Fruit fly (Drosophila melanogaster) whole organism, embryonic: ENCODE results near the gene CG14302.

Source experiments
- Ada2b ChIP-seq: fragments of 200-800 bp; sonication (Bioruptor generic); IDR thresholded peaks from 2 replicates; pipeline ENCODE4 v1.3.6; 2022; ENCODE audit warnings: missing biosample characterization, missing genetic modification characterization
- Antp ChIP-seq: fragments of 200-800 bp; sonication (Bioruptor generic); optimal IDR thresholded peaks from 3 replicates; lab custom pipeline; 2016; ENCODE audit warnings: missing biosample characterization, missing genetic modification characterization
- BtbVII ChIP-seq: fragments of 200-800 bp; sonication (Bioruptor generic); optimal IDR thresholded peaks from 3 replicates; lab custom pipeline; 2017; ENCODE audit warnings: missing biosample characterization, mild to moderate bottlenecking, missing genetic modification characterization
- CG10431 ChIP-seq: fragments of 200-800 bp; sonication (Bioruptor generic); optimal IDR thresholded peaks from 3 replicates; lab custom pipeline; 2018; ENCODE audit warnings: missing biosample characterization, mild to moderate bottlenecking, missing genetic modification characterization
- CG12299 ChIP-seq: fragments of 200-800 bp; sonication (Bioruptor generic); optimal IDR thresholded peaks from 2 replicates; lab custom pipeline; 2018; ENCODE audit warnings: missing biosample characterization, mild to moderate bottlenecking, missing genetic modification characterization
- CG14014 ChIP-seq: fragments of 200-800 bp; sonication (Bioruptor generic); IDR thresholded peaks from 2 replicates; pipeline ENCODE4 v1.3.6; 2022; ENCODE audit warnings: missing biosample characterization, missing genetic modification characterization
- CG15696 ChIP-seq: fragments of 200-800 bp; sonication (Bioruptor generic); optimal IDR thresholded peaks from 2 replicates; lab custom pipeline; 2019; ENCODE audit warnings: missing biosample characterization, mild to moderate bottlenecking, missing genetic modification characterization, moderate library complexity
- CG17912 ChIP-seq: fragments of 200-800 bp; sonication (Bioruptor generic); optimal IDR thresholded peaks from 2 replicates; lab custom pipeline; 2018; ENCODE audit warnings: missing biosample characterization, mild to moderate bottlenecking, missing genetic modification characterization
- CG18619 ChIP-seq: fragments of 200-800 bp; sonication (Bioruptor generic); optimal IDR thresholded peaks from 3 replicates; lab custom pipeline; 2017; ENCODE audit warnings: missing biosample characterization, mild to moderate bottlenecking, missing genetic modification characterization
- CG2116 ChIP-seq: fragments of 200-800 bp; sonication (Bioruptor generic); optimal IDR thresholded peaks from 3 replicates; lab custom pipeline; 2018; ENCODE audit warnings: missing biosample characterization, mild to moderate bottlenecking, missing genetic modification characterization
- CG2120 ChIP-seq: fragments of 200-800 bp; sonication (Bioruptor generic); optimal IDR thresholded peaks from 3 replicates; lab custom pipeline; 2016; ENCODE audit warnings: missing biosample characterization, missing genetic modification characterization
- CG2712 ChIP-seq: fragments of 200-800 bp; optimal IDR thresholded peaks from 3 replicates; lab custom pipeline; 2019; ENCODE audit warnings: missing biosample characterization, mild to moderate bottlenecking, missing genetic modification characterization, moderate library complexity
- CG32767 ChIP-seq: fragments of 200-800 bp; sonication (Bioruptor generic); IDR thresholded peaks from 2 replicates; pipeline ENCODE4 v1.3.6; 2022; ENCODE audit warnings: missing biosample characterization, missing genetic modification characterization
- CG4707 ChIP-seq: fragments of 200-800 bp; sonication (Bioruptor generic); optimal IDR thresholded peaks from 2 replicates; lab custom pipeline; 2018; ENCODE audit warnings: missing biosample characterization, mild to moderate bottlenecking, missing genetic modification characterization, moderate library complexity
- CG6683 ChIP-seq: fragments of 200-800 bp; sonication (Bioruptor generic); optimal IDR thresholded peaks from 2 replicates; lab custom pipeline; 2017; ENCODE audit warnings: missing biosample characterization, mild to moderate bottlenecking, missing genetic modification characterization, missing genetic modification reagents
- CG6689 ChIP-seq: fragments of 200-800 bp; sonication (Bioruptor generic); IDR thresholded peaks from 2 replicates; pipeline ENCODE4 v1.3.6; 2022; ENCODE audit warnings: missing biosample characterization, missing genetic modification characterization
- CG7357 ChIP-seq: fragments of 200-800 bp; sonication (Bioruptor generic); IDR thresholded peaks from 3 replicates; pipeline ENCODE4 v1.3.6; 2022; ENCODE audit warnings: missing biosample characterization, missing genetic modification characterization
- CG7928 ChIP-seq: fragments of 200-800 bp; sonication (Bioruptor generic); optimal IDR thresholded peaks from 2 replicates; lab custom pipeline; 2017; ENCODE audit warnings: missing biosample characterization, mild to moderate bottlenecking, missing genetic modification characterization
- CrebB ChIP-seq: fragments of 200-800 bp; sonication (Bioruptor generic); optimal IDR thresholded peaks from 3 replicates; lab custom pipeline; 2018; ENCODE audit warnings: missing biosample characterization, mild to moderate bottlenecking, missing genetic modification characterization
- D19A ChIP-seq: fragments of 200-800 bp; optimal IDR thresholded peaks from 3 replicates; lab custom pipeline; 2019; ENCODE audit warnings: missing biosample characterization, mild to moderate bottlenecking, missing genetic modification characterization, moderate library complexity
- HLHmδ ChIP-seq: fragments of 200-800 bp; sonication (Bioruptor generic); optimal IDR thresholded peaks from 2 replicates; lab custom pipeline; 2018; ENCODE audit warnings: missing biosample characterization, mild to moderate bottlenecking, missing genetic modification characterization, moderate library complexity
- HmgD ChIP-seq: fragments of 200-800 bp; sonication (Bioruptor generic); optimal IDR thresholded peaks from 3 replicates; lab custom pipeline; 2016; ENCODE audit warnings: missing biosample characterization, missing genetic modification characterization
- Hr3 ChIP-seq: fragments of 200-800 bp; sonication (Bioruptor generic); optimal IDR thresholded peaks from 3 replicates; lab custom pipeline; 2016; ENCODE audit warnings: missing biosample characterization, missing genetic modification characterization
- Med ChIP-seq: fragments of 200-800 bp; sonication (Bioruptor generic); peaks from one replicate; lab custom pipeline; 2016; ENCODE audit warnings: missing biosample characterization, missing genetic modification characterization, mild to moderate bottlenecking, inconsistent platforms, moderate library complexity
- Mrtf ChIP-seq: fragments of 200-800 bp; sonication (Bioruptor generic); IDR thresholded peaks from 3 replicates; pipeline ENCODE4 v1.3.6; 2022; ENCODE audit warnings: missing biosample characterization, missing genetic modification characterization
- Oli ChIP-seq: fragments of 200-800 bp; sonication (Bioruptor generic); optimal IDR thresholded peaks from 2 replicates; lab custom pipeline; 2018; ENCODE audit warnings: missing biosample characterization, mild to moderate bottlenecking, missing genetic modification characterization, moderate library complexity
- Poxn ChIP-seq: fragments of 200-800 bp; sonication (Bioruptor generic); IDR thresholded peaks from 2 replicates; pipeline ENCODE4 v1.3.6; 2022; ENCODE audit warnings: missing biosample characterization, missing genetic modification characterization
- Sox102F ChIP-seq: fragments of 200-800 bp; sonication (Bioruptor generic); optimal IDR thresholded peaks from 2 replicates; lab custom pipeline; 2018; ENCODE audit warnings: missing biosample characterization, mild to moderate bottlenecking, missing genetic modification characterization, moderate library complexity
- ash1 ChIP-seq: fragments of 200-800 bp; sonication (Bioruptor generic); optimal IDR thresholded peaks from 2 replicates; lab custom pipeline; 2018; ENCODE audit warnings: missing biosample characterization, mild to moderate bottlenecking, missing genetic modification characterization
- br ChIP-seq: fragments of >200 bp; optimal IDR thresholded peaks from 2 replicates; lab custom pipeline; 2017
- ci ChIP-seq: fragments of 200-800 bp; sonication (Bioruptor generic); IDR thresholded peaks from 3 replicates; pipeline ENCODE4 v1.3.6; 2022; ENCODE audit warnings: missing biosample characterization, missing genetic modification characterization
- dimm ChIP-seq: fragments of 200-800 bp; sonication (Bioruptor generic); IDR thresholded peaks from 2 replicates; pipeline ENCODE4 v1.3.6; 2022; ENCODE audit warnings: missing biosample characterization, missing genetic modification characterization
- dm ChIP-seq: fragments of 200-800 bp; sonication (Bioruptor generic); optimal IDR thresholded peaks from 3 replicates; lab custom pipeline; 2016; ENCODE audit warnings: missing biosample characterization, missing genetic modification characterization
- dmrt99B ChIP-seq: fragments of 200-800 bp; sonication (Bioruptor generic); optimal IDR thresholded peaks from 2 replicates; lab custom pipeline; 2018; ENCODE audit warnings: missing biosample characterization, mild to moderate bottlenecking, missing genetic modification characterization, moderate library complexity
- dpn ChIP-seq, 2 experiments: fragments of 200-800 bp; sonication (Bioruptor generic); optimal IDR thresholded peaks; 3 replicates each; lab custom pipeline; 2016; ENCODE audit warnings: missing biosample characterization in 2 of 2, missing genetic modification characterization in 2 of 2
- fd96Cb ChIP-seq: fragments of 200-800 bp; sonication (Bioruptor generic); optimal IDR thresholded peaks from 2 replicates; lab custom pipeline; 2018; ENCODE audit warnings: missing biosample characterization, mild to moderate bottlenecking, missing genetic modification characterization, moderate library complexity
- gcm2 ChIP-seq: fragments of 200-800 bp; sonication (Bioruptor generic); optimal IDR thresholded peaks from 2 replicates; lab custom pipeline; 2016; ENCODE audit warnings: missing biosample characterization, missing genetic modification characterization
- gt ChIP-seq: fragments of 200-800 bp; sonication (Bioruptor generic); IDR thresholded peaks from 2 replicates; pipeline ENCODE4 v1.3.6; 2022; ENCODE audit warnings: missing biosample characterization, missing genetic modification characterization
- her ChIP-seq: fragments of 200-800 bp; sonication (Bioruptor generic); optimal IDR thresholded peaks from 2 replicates; lab custom pipeline; 2016; ENCODE audit warnings: missing biosample characterization, missing genetic modification characterization
- klu ChIP-seq: fragments of 200-800 bp; sonication (Bioruptor generic); IDR thresholded peaks from 2 replicates; pipeline ENCODE4 v1.3.6; 2022; ENCODE audit warnings: missing biosample characterization, missing genetic modification characterization
- lov ChIP-seq, 2 experiments: fragments of 200-800 bp in 1 of 2; fragments of >200 bp in 1 of 2; sonication (Bioruptor generic) in 1 of 2; IDR thresholded peaks in 1 of 2; optimal IDR thresholded peaks in 1 of 2; 2 replicates in 1 of 2; 3 replicates in 1 of 2; pipeline versions ENCODE4 v1.3.6 to Lab custom; 2017 to 2022; ENCODE audit warnings: missing biosample characterization in 1 of 2, missing genetic modification characterization in 1 of 2
- mam ChIP-seq: fragments of 200-800 bp; sonication (Bioruptor generic); optimal IDR thresholded peaks from 3 replicates; lab custom pipeline; 2016; ENCODE audit warnings: missing biosample characterization, missing genetic modification characterization
- mirr ChIP-seq: fragments of 200-800 bp; sonication (Bioruptor generic); optimal IDR thresholded peaks from 3 replicates; lab custom pipeline; 2018; ENCODE audit warnings: missing biosample characterization, mild to moderate bottlenecking, missing genetic modification characterization
- phol ChIP-seq: fragments of 200-800 bp; sonication (Bioruptor generic); optimal IDR thresholded peaks from 3 replicates; lab custom pipeline; 2018; ENCODE audit warnings: missing biosample characterization, mild to moderate bottlenecking, missing genetic modification characterization, moderate library complexity
- salm ChIP-seq: fragments of 200-800 bp; sonication (Bioruptor generic); optimal IDR thresholded peaks from 2 replicates; lab custom pipeline; 2018; ENCODE audit warnings: missing biosample characterization, mild to moderate bottlenecking, missing genetic modification characterization
- schlank ChIP-seq: fragments of 200-800 bp; sonication (Bioruptor generic); optimal IDR thresholded peaks from 2 replicates; lab custom pipeline; 2018; ENCODE audit warnings: missing biosample characterization, mild to moderate bottlenecking, missing genetic modification characterization
- sens-2 ChIP-seq: fragments of 200-800 bp; sonication (Bioruptor generic); IDR thresholded peaks from 2 replicates; pipeline ENCODE4 v1.3.6; 2022; ENCODE audit warnings: missing biosample characterization, missing genetic modification characterization
- slp2 ChIP-seq: fragments of 200-800 bp; sonication (Bioruptor generic); optimal IDR thresholded peaks from 2 replicates; lab custom pipeline; 2016; ENCODE audit warnings: missing biosample characterization, missing genetic modification characterization
- so ChIP-seq: fragments of 200-800 bp; sonication (Bioruptor generic); IDR thresholded peaks from 3 replicates; pipeline ENCODE4 v1.3.6; 2022; ENCODE audit warnings: missing biosample characterization, missing genetic modification characterization
- zen ChIP-seq: fragments of 200-800 bp; sonication (Bioruptor generic); optimal IDR thresholded peaks from 3 replicates; lab custom pipeline; 2018; ENCODE audit warnings: missing biosample characterization, mild to moderate bottlenecking, missing genetic modification characterization, moderate library complexity

Gene CG14302

DNA sequence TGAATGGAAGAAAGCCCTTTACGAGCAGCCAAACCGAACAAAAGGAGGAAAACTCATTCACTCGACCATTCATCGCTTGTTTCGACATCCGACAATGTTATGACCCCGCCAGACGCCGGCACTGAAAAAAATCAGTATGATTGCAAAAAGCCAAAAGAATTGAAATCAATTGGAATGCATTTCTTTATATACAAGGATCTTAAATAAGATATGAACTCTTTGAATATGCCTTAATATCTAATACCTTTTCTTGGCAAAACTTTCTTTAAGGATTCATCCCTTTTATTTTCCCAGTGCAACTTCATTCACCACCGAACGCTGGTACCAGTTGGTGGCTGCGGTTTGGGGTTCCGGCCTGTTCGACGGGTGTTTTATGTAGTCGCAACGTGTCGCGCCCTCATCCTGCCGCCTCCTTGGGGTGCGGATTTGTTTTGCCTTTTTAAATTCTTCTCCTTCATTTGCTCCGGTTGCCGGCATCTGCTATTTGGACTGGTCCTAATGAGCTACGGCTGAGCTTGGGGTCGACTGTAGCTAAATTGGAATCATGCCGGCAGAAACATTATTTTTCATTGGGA, 12.6 kb upstream of the CG14302 start (continued):
- peak; percentile 82 for TF ChIP-seq CG12299 (tag; lab: Kevin White, UChicago)
- TF ChIP-seq ci, result peak; percentile 92
- TF ChIP-seq D19A (tag; lab: Kevin White, UChicago), result peak; percentile 82
- peak; percentile 80 for TF ChIP-seq her (GFP tag; lab: Kevin White, UChicago)
- peak; percentile 66; the same call in 2 of the 3 replicates for TF ChIP-seq so (GFP tag; lab: Robert Waterston, UW)
- peak; percentile 72; the same call in 1 of the 2 replicates for TF ChIP-seq CG32767
- TF ChIP-seq dpn (GFP tag; optimal IDR thresholded peaks at IDR 0.05; lab: Kevin White, UChicago), result peak; percentile 83 to 86
- no peak for TF ChIP-seq br (lab: Kevin White, UChicago)
- peak; percentile 82 for TF ChIP-seq mirr (GFP tag; lab: Kevin White, UChicago)
- TF ChIP-seq CG7928 (GFP tag; lab: Kevin White, UChicago), result peak; percentile 8
- peak; percentile 83 for TF ChIP-seq fd96Cb (tag; lab: Kevin White, UChicago)
- TF ChIP-seq gcm2, result peak; percentile 40
- TF ChIP-seq ash1, result no peak
- TF ChIP-seq phol, result peak; percentile 81
- peak; percentile 59 for TF ChIP-seq dm (GFP tag; lab: Kevin White, UChicago)
- TF ChIP-seq CG18619 (GFP tag; lab: Kevin White, UChicago), result peak; percentile 85
- peak; percentile 65 for TF ChIP-seq salm (tag; lab: Kevin White, UChicago)
- peak; percentile 63; the same call in 1 of the 2 replicates for TF ChIP-seq klu (GFP tag; lab: Robert Waterston, UW)
- peak; percentile 84 for TF ChIP-seq Mrtf (GFP tag; lab: Robert Waterston, UW)
- peak; percentile 81 for TF ChIP-seq Antp
- peak; percentile 22 for TF ChIP-seq HmgD (GFP tag; lab: Kevin White, UChicago)
- peak; percentile 61 for TF ChIP-seq CG10431 (GFP tag; lab: Kevin White, UChicago)
- peak; percentile 34 for TF ChIP-seq CG4707 (GFP tag; lab: Kevin White, UChicago)
- no peak for TF ChIP-seq HLHmδ (GFP tag; lab: Kevin White, UChicago)
- TF ChIP-seq Oli (tag; lab: Kevin White, UChicago), result peak; percentile 82
- TF ChIP-seq Med (GFP tag; lab: Kevin White, UChicago), result peak; percentile 97
- peak; percentile 75 for TF ChIP-seq schlank (tag; lab: Kevin White, UChicago)
- peak; percentile 85 for TF ChIP-seq CrebB
- peak; percentile 52; the same call in 1 of the 2 replicates for TF ChIP-seq sens-2
- peak; percentile 89 for TF ChIP-seq CG6683 (GFP tag; lab: Kevin White, UChicago)
- peak; percentile 42 for TF ChIP-seq CG17912 (GFP tag; lab: Kevin White, UChicago)
- peak; percentile 8 for TF ChIP-seq CG2116 (GFP tag; lab: Kevin White, UChicago)
- TF ChIP-seq CG15696 (tag; lab: Kevin White, UChicago), result peak; percentile 59
- peak; percentile 93 for TF ChIP-seq CG2120 (GFP tag; lab: Kevin White, UChicago)
- TF ChIP-seq slp2, result peak; percentile 58
- TF ChIP-seq CG14014 (GFP tag; lab: Robert Waterston, UW), result peak; percentile 90
- peak; percentile 93 for TF ChIP-seq CG2712 (tag; lab: Kevin White, UChicago)
- TF ChIP-seq dimm (GFP tag; lab: Robert Waterston, UW), result peak; percentile 65
- no peak for TF ChIP-seq zen (tag; lab: Kevin White, UChicago)
- TF ChIP-seq CG6689, result peak; percentile 88
- TF ChIP-seq BtbVII, result peak; percentile 89
- TF ChIP-seq dmrt99B (tag; lab: Kevin White, UChicago), result peak; percentile 92
- TF ChIP-seq Sox102F (GFP tag; lab: Kevin White, UChicago), result peak; percentile 84
- no peak for TF ChIP-seq Poxn (GFP tag; lab: Robert Waterston, UW)
- no peak for TF ChIP-seq lov (optimal IDR thresholded peaks at IDR 0.05; lab: Kevin White, UChicago)
- 0 out of 3 replicates have a peak, but pooled peaks have one; percentile 12 for TF ChIP-seq lov (GFP tag; IDR thresholded peaks at IDR 0.05; lab: Robert Waterston, UW)
- TF ChIP-seq Hr3 (GFP tag; lab: Kevin White, UChicago), result peak; percentile 75
- TF ChIP-seq Ada2b (GFP tag; lab: Robert Waterston, UW), result peak; percentile 82; the same call in 1 of the 2 replicates
- TF ChIP-seq CG7357 (GFP tag; lab: Robert Waterston, UW), result peak; percentile 70
- TF ChIP-seq mam (GFP tag; lab: Kevin White, UChicago), result peak; percentile 88
- peak; percentile 59 for TF ChIP-seq gt (GFP tag; lab: Robert Waterston, UW)
